Fruit fly (Drosophila melanogaster): Measurements from ENCODE around the gene CG4098.

Gene CG4098

dm6 chr3L:16581201-16581705, 27.9 kb downstream of the CG4098 start, which contains the start of gene Smn (continued):
- TF ChIP-seq CG2120 (GFP tag; optimal IDR thresholded peaks at IDR 0.05), result peak; percentile 82
- peak in 1 of 3 experiments; percentile 28 for TF ChIP-seq lola (GFP tag; optimal IDR thresholded peaks at IDR 0.05)
- peak; percentile 91 for TF ChIP-seq BEAF-32 (GFP tag; optimal IDR thresholded peaks at IDR 0.05)
- TF ChIP-seq Dip2 (GFP tag; IDR thresholded peaks at IDR 0.05), result no peak
- TF ChIP-seq bab2 (GFP tag; optimal IDR thresholded peaks at IDR 0.05), result peak; percentile 46
- TF ChIP-seq CG12219 (GFP tag; optimal IDR thresholded peaks at IDR 0.05), result no peak
- no peak for TF ChIP-seq tup (GFP tag; optimal IDR thresholded peaks at IDR 0.05)
- TF ChIP-seq CG18764 (GFP tag; optimal IDR thresholded peaks at IDR 0.05), result peak; percentile 10
- peak; percentile 20 for TF ChIP-seq cwo (GFP tag; optimal IDR thresholded peaks at IDR 0.05)
- TF ChIP-seq CG30431 (GFP tag; optimal IDR thresholded peaks at IDR 0.05), result no peak
- peak; percentile 2 for TF ChIP-seq dm (GFP tag; optimal IDR thresholded peaks at IDR 0.05)
- TF ChIP-seq pb (GFP tag; optimal IDR thresholded peaks at IDR 0.05), result no peak
- peak; percentile 81 for TF ChIP-seq HLH4C (GFP tag; IDR thresholded peaks at IDR 0.05; ENCODE audit: partially characterized antibody)
- no peak for TF ChIP-seq ase (GFP tag; IDR thresholded peaks at IDR 0.05)
- TF ChIP-seq Lpt (GFP tag; optimal IDR thresholded peaks at IDR 0.05), result no peak
- TF ChIP-seq sisA (GFP tag; IDR thresholded peaks at IDR 0.05), result 0 out of 2 replicates have a peak, but pooled peaks have one; percentile 11
- 0 out of 2 replicates have a peak, but pooled peaks have one; percentile 20 for TF ChIP-seq sob (GFP tag; IDR thresholded peaks at IDR 0.05)
- TF ChIP-seq p53 (GFP tag; optimal IDR thresholded peaks at IDR 0.05), result no peak
- TF ChIP-seq CG13894 (tag; optimal IDR thresholded peaks at IDR 0.05), result peak; percentile 27
- no peak for TF ChIP-seq HLH3B (GFP tag; IDR thresholded peaks at IDR 0.05)
- TF ChIP-seq az2 (GFP tag; optimal IDR thresholded peaks at IDR 0.05), result no peak
- peak; percentile 58 for TF ChIP-seq pho (GFP tag; optimal IDR thresholded peaks at IDR 0.05)
- no peak for TF ChIP-seq slou (GFP tag; optimal IDR thresholded peaks at IDR 0.05)
- no peak for TF ChIP-seq Fer2 (tag; optimal IDR thresholded peaks at IDR 0.05)
- no peak for TF ChIP-seq CG11247 (GFP tag; IDR thresholded peaks at IDR 0.05)
- TF ChIP-seq so (GFP tag; IDR thresholded peaks at IDR 0.05), result no peak; the same call in 2 of the 3 replicates
- peak; percentile 13; the same call in 1 of the 2 replicates for TF ChIP-seq Drgx (GFP tag; IDR thresholded peaks at IDR 0.05)
- TF ChIP-seq Xrp1 (GFP tag; IDR thresholded peaks at IDR 0.05), result no peak
- TF ChIP-seq ATbp (GFP tag; optimal IDR thresholded peaks at IDR 0.05), result no peak
- TF ChIP-seq CG3065 (GFP tag; optimal IDR thresholded peaks at IDR 0.05), result no peak
- TF ChIP-seq Optix (GFP tag; IDR thresholded peaks at IDR 0.05), result no peak
- TF ChIP-seq Spps (tag; optimal IDR thresholded peaks at IDR 0.05), result no peak
- TF ChIP-seq CG12659 (GFP tag; optimal IDR thresholded peaks at IDR 0.05), result peak; percentile 81
- peak; percentile 17 for TF ChIP-seq CG13775 (GFP tag; optimal IDR thresholded peaks at IDR 0.05)
- peak; percentile 44 for TF ChIP-seq CG9727 (GFP tag; optimal IDR thresholded peaks at IDR 0.05)
- no peak for TF ChIP-seq br (optimal IDR thresholded peaks at IDR 0.05)
- TF ChIP-seq sens-2 (GFP tag; IDR thresholded peaks at IDR 0.05), result no peak
- no peak for TF ChIP-seq CG4360 (GFP tag; IDR thresholded peaks at IDR 0.05)
- no peak for TF ChIP-seq Dfd (GFP tag; optimal IDR thresholded peaks at IDR 0.05)
- TF ChIP-seq h (optimal IDR thresholded peaks at IDR 0.05), result no peak
- TF ChIP-seq toy (GFP tag; IDR thresholded peaks at IDR 0.05), result no peak
- TF ChIP-seq CG8290 (GFP tag; optimal IDR thresholded peaks at IDR 0.05), result peak; percentile 68
- TF ChIP-seq CG8290 (tag; optimal IDR thresholded peaks at IDR 0.05), result peak; percentile 13 to 67
- no peak for TF ChIP-seq CG2875 (GFP tag; optimal IDR thresholded peaks at IDR 0.05)
- no peak for TF ChIP-seq Mes4 (GFP tag; optimal IDR thresholded peaks at IDR 0.05)
- no peak for TF ChIP-seq CG6272 (GFP tag; IDR thresholded peaks at IDR 0.05)
- TF ChIP-seq stwl (tag; optimal IDR thresholded peaks at IDR 0.05), result peak; percentile 69
- TF ChIP-seq Hey (tag; optimal IDR thresholded peaks at IDR 0.05), result no peak
- no peak for TF ChIP-seq onecut (GFP tag; IDR thresholded peaks at IDR 0.05)
- TF ChIP-seq nom (GFP tag; optimal IDR thresholded peaks at IDR 0.05), result peak; percentile 57
- TF ChIP-seq CG13424 (tag; optimal IDR thresholded peaks at IDR 0.05), result peak; percentile 49
- TF ChIP-seq CG2199 (GFP tag; IDR thresholded peaks at IDR 0.05), result no peak
- no peak for TF ChIP-seq BtbVII (GFP tag; optimal IDR thresholded peaks at IDR 0.05)
